Fruit fly (Drosophila melanogaster): ENCODE results near the gene mtd.

DNA sequence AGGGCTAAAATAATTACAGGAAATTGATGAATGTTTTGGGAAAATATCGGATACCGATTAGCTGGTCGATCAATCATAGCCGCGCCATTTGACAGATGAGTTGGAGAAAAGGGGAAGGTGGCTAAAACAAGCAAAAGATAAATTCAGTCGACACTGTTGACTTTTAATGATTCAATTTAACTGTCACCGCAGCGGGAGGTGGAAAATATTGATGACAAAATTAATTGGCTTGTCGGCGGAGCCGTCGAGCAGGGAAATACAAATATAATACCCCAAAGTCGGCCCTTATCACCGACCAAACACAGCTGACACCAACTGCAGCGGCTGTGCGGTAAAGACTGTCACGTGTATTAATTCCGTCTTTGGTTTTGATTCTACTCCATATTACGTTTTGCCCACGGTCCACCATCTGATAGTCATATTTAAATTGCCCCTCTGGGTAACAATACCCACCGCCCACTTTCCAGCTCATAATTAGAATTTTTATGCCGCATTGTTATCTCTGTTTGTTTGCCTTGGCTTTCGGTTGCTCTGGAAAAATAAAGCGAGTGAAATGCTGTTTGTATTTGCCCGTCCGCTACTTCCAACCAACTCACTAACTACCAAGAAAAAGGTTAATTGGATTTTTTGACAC lies 44.3 kb downstream of the mtd start:
- TF ChIP-seq Lpt (GFP tag; optimal IDR thresholded peaks at IDR 0.05) (no peak), fd59A (GFP tag; optimal IDR thresholded peaks at IDR 0.05) (no peak), CG16779 (tag; optimal IDR thresholded peaks at IDR 0.05) (no peak), ss (GFP tag; optimal IDR thresholded peaks at IDR 0.05) (no peak), Blimp-1 (GFP tag; optimal IDR thresholded peaks at IDR 0.05) (no peak), CG6276 (GFP tag; optimal IDR thresholded peaks at IDR 0.05) (no peak), CG34406 (GFP tag; optimal IDR thresholded peaks at IDR 0.05) (no peak), CG6854 (GFP tag; optimal IDR thresholded peaks at IDR 0.05) (no peak), pdm3 (GFP tag; optimal IDR thresholded peaks at IDR 0.05) (no peak), CG6808 (GFP tag; optimal IDR thresholded peaks at IDR 0.05) (no peak), CG1621 (tag; optimal IDR thresholded peaks at IDR 0.05) (no peak), CG31627 (GFP tag; optimal IDR thresholded peaks at IDR 0.05) (no peak)
